Worm (Caenorhabditis elegans) whole organism, young adult: ENCODE measurements around the gene C25G4.2.

ENCODE experiments used
- C17E4.6 ChIP-seq: fragments of 200-800 bp; sonication (Bioruptor generic); IDR thresholded peaks from 2 replicates; pipeline ENCODE4 v1.3.6; 2022; ENCODE audit warnings: missing genetic modification reagents, missing genetic modification characterization, missing compliant biosample characterization
- F23B12.7 ChIP-seq: sonication (generic microtip); optimal IDR thresholded peaks from 2 replicates; lab custom pipeline; 2017; ENCODE audit warnings: missing genetic modification characterization, mild to moderate bottlenecking, missing compliant biosample characterization, antibody characterized with exemption, moderate library complexity; ENCODE audit not compliant: insufficient read depth
- F37B4.10 ChIP-seq: fragments of 200-800 bp; sonication (Bioruptor generic); IDR thresholded peaks from 2 replicates; pipeline ENCODE4 v1.3.6; 2022; ENCODE audit warnings: missing genetic modification characterization, missing compliant biosample characterization
- F39B2.1 ChIP-seq: fragments of 200-800 bp; sonication (Bioruptor generic); IDR thresholded peaks from 2 replicates; pipeline ENCODE4 v1.3.6; 2022; ENCODE audit warnings: missing genetic modification reagents, missing genetic modification characterization, missing compliant biosample characterization
- F55B11.4 ChIP-seq: sonication (generic microtip); optimal IDR thresholded peaks from 2 replicates; lab custom pipeline; 2016; ENCODE audit warnings: missing compliant biosample characterization, missing genetic modification characterization, borderline replicate concordance; ENCODE audit not compliant: insufficient read depth
- T26A5.8 ChIP-seq: sonication (generic microtip); optimal IDR thresholded peaks from 2 replicates; lab custom pipeline; 2016; ENCODE audit warnings: missing genetic modification characterization, missing compliant biosample characterization
- Y53G8AR.9 ChIP-seq: fragments of 200-800 bp; sonication (Bioruptor generic); conservative IDR thresholded peaks from 2 replicates; pipeline ENCODE4 v1.3.6; 2022; ENCODE audit warnings: missing genetic modification reagents, missing genetic modification characterization, missing compliant biosample characterization
- Y56A3A.18 ChIP-seq: fragments of 200-800 bp; sonication (Bioruptor generic); IDR thresholded peaks from 2 replicates; pipeline ENCODE4 v1.3.6; 2022; ENCODE audit warnings: missing genetic modification reagents, missing genetic modification characterization, missing compliant biosample characterization
- aptf-3 ChIP-seq: fragments of 200-800 bp; sonication (Bioruptor generic); IDR thresholded peaks from 2 replicates; pipeline ENCODE4 v1.3.6; 2022; ENCODE audit warnings: missing genetic modification characterization, missing compliant biosample characterization
- attf-5 ChIP-seq: fragments of 200-800 bp; sonication (Bioruptor generic); optimal IDR thresholded peaks from 2 replicates; lab custom pipeline; 2018; ENCODE audit warnings: mild to moderate bottlenecking, missing genetic modification characterization, missing compliant biosample characterization
- bed-2 ChIP-seq: fragments of 200-800 bp; sonication (Bioruptor generic); IDR thresholded peaks from 2 replicates; pipeline ENCODE4 v1.3.6; 2022; ENCODE audit warnings: missing genetic modification reagents, missing genetic modification characterization, missing compliant biosample characterization
- ceh-58 ChIP-seq: fragments of 200-800 bp; sonication (Bioruptor generic); IDR thresholded peaks from 2 replicates; pipeline ENCODE4 v1.3.6; 2022; ENCODE audit warnings: missing genetic modification characterization, missing compliant biosample characterization
- chd-7 ChIP-seq: sonication (generic microtip); optimal IDR thresholded peaks from 2 replicates; lab custom pipeline; 2016; ENCODE audit warnings: mild to moderate bottlenecking, missing genetic modification characterization, moderate library complexity, missing compliant biosample characterization
- die-1 ChIP-seq: sonication (generic microtip); optimal IDR thresholded peaks from 2 replicates; lab custom pipeline; 2016; ENCODE audit warnings: missing genotype, mild to moderate bottlenecking, missing genetic modification characterization, missing compliant biosample characterization
- dox-1 ChIP-seq: fragments of 200-800 bp; sonication (Bioruptor generic); IDR thresholded peaks from 2 replicates; pipeline ENCODE4 v1.3.6; 2022; ENCODE audit warnings: missing genetic modification reagents, missing genetic modification characterization, missing compliant biosample characterization
- dpl-1 ChIP-seq: fragments of 150-350 bp; optimal IDR thresholded peaks from 2 replicates; lab custom pipeline; 2014; ENCODE audit warnings: missing biosample characterization, missing genetic modification reagents, missing genetic modification characterization
- efl-1 ChIP-seq: fragments of 150-350 bp; optimal IDR thresholded peaks from 2 replicates; lab custom pipeline; 2014; ENCODE audit warnings: missing biosample characterization, missing genetic modification reagents, missing genetic modification characterization
- ekl-4 ChIP-seq: fragments of 200-800 bp; sonication (Bioruptor generic); IDR thresholded peaks from 2 replicates; pipeline ENCODE4 v1.3.6; 2022; ENCODE audit warnings: missing genetic modification reagents, missing genetic modification characterization, missing compliant biosample characterization
- hlh-26 ChIP-seq: fragments of 200-800 bp; sonication (Bioruptor generic); conservative IDR thresholded peaks from 2 replicates; pipeline ENCODE4 v1.3.6; 2022; ENCODE audit warnings: missing genetic modification reagents, missing genetic modification characterization, missing compliant biosample characterization
- let-607 ChIP-seq, 2 experiments: fragments of 200-800 bp in 1 of 2; sonication (Bioruptor generic) in 1 of 2; sonication (generic microtip) in 1 of 2; optimal IDR thresholded peaks; 2 replicates each; lab custom pipeline; 2016 to 2018; ENCODE audit warnings: mild to moderate bottlenecking in 2 of 2, missing compliant biosample characterization in 2 of 2, missing genetic modification characterization in 2 of 2, moderate library complexity in 2 of 2, missing genotype in 1 of 2
- lin-40 ChIP-seq: sonication (generic microtip); optimal IDR thresholded peaks from 2 replicates; lab custom pipeline; 2016; ENCODE audit warnings: missing genetic modification characterization, mild to moderate bottlenecking, missing compliant biosample characterization, missing genotype, missing genetic modification reagents
- lsl-1 ChIP-seq: fragments of 200-800 bp; sonication (Bioruptor generic); optimal IDR thresholded peaks from 2 replicates; lab custom pipeline; 2018; ENCODE audit warnings: mild to moderate bottlenecking, missing genetic modification characterization, moderate library complexity, missing compliant biosample characterization
- madf-10 ChIP-seq: sonication (generic microtip); optimal IDR thresholded peaks from 2 replicates; lab custom pipeline; 2016; ENCODE audit warnings: mild to moderate bottlenecking, missing genetic modification characterization, missing compliant biosample characterization
- madf-3 ChIP-seq: fragments of 200-800 bp; sonication (Bioruptor generic); IDR thresholded peaks from 2 replicates; pipeline ENCODE4 v1.3.6; 2022; ENCODE audit warnings: missing genetic modification reagents, missing genetic modification characterization, missing compliant biosample characterization
- mes-4 ChIP-seq: sonication (generic microtip); optimal IDR thresholded peaks from 2 replicates; lab custom pipeline; 2016; ENCODE audit warnings: missing genotype, missing genetic modification characterization, missing compliant biosample characterization
- nfya-2 ChIP-seq: fragments of 200-800 bp; sonication (Bioruptor generic); IDR thresholded peaks from 2 replicates; pipeline ENCODE4 v1.3.6; 2022; ENCODE audit warnings: missing genetic modification reagents, missing genetic modification characterization, missing compliant biosample characterization
- pbrm-1 ChIP-seq: fragments of 200-800 bp; sonication (Bioruptor generic); IDR thresholded peaks from 2 replicates; pipeline ENCODE4 v1.3.6; 2022; ENCODE audit warnings: missing genetic modification reagents, missing genetic modification characterization, missing compliant biosample characterization
- pha-4 ChIP-seq: fragments of 150-350 bp; sonication (generic microtip); optimal IDR thresholded peaks from 2 replicates; lab custom pipeline; 2014; ENCODE audit warnings: missing biosample characterization, missing genetic modification reagents, missing genetic modification characterization
- rpc-1 ChIP-seq, 2 experiments: fragments of 150-350 bp in 1 of 2; sonication (generic microtip) in 1 of 2; optimal IDR thresholded peaks; 2 replicates each; lab custom pipeline; 2014 to 2018; ENCODE audit warnings: missing biosample characterization in 1 of 2, missing genetic modification characterization in 1 of 2, missing genetic modification reagents in 1 of 2, missing genotype in 1 of 2
- sea-2 ChIP-seq: fragments of 200-800 bp; sonication (Bioruptor generic); IDR thresholded peaks from 2 replicates; pipeline ENCODE4 v1.3.6; 2022; ENCODE audit warnings: missing genetic modification characterization, missing compliant biosample characterization
- snpc-3.4 ChIP-seq: sonication (generic microtip); optimal IDR thresholded peaks from 2 replicates; lab custom pipeline; 2017; ENCODE audit warnings: missing genetic modification characterization, mild to moderate bottlenecking, missing compliant biosample characterization, antibody characterized with exemption, moderate library complexity, missing genotype, missing genetic modification reagents
- snpc-4 ChIP-seq, 5 experiments: fragments of 150-350 bp in 1 of 5; sonication (generic microtip) in 4 of 5; optimal IDR thresholded peaks; 2 replicates each; lab custom pipeline; 2014 to 2018; ENCODE audit warnings: missing genetic modification characterization in 5 of 5, missing biosample characterization in 3 of 5, antibody characterized with exemption in 2 of 5, mild to moderate bottlenecking in 2 of 5, missing compliant biosample characterization in 2 of 5, missing genotype in 2 of 5, moderate library complexity in 2 of 5, missing genetic modification reagents in 1 of 5
- tlf-1 ChIP-seq: fragments of 200-800 bp; sonication (Bioruptor generic); optimal IDR thresholded peaks from 2 replicates; lab custom pipeline; 2018; ENCODE audit warnings: mild to moderate bottlenecking, missing genetic modification characterization, missing compliant biosample characterization
- xnd-1 ChIP-seq: sonication (generic microtip); optimal IDR thresholded peaks from 2 replicates; lab custom pipeline; 2016; ENCODE audit warnings: missing genotype, missing genetic modification reagents, missing genetic modification characterization, missing compliant biosample characterization

The C25G4.2 gene

DNA sequence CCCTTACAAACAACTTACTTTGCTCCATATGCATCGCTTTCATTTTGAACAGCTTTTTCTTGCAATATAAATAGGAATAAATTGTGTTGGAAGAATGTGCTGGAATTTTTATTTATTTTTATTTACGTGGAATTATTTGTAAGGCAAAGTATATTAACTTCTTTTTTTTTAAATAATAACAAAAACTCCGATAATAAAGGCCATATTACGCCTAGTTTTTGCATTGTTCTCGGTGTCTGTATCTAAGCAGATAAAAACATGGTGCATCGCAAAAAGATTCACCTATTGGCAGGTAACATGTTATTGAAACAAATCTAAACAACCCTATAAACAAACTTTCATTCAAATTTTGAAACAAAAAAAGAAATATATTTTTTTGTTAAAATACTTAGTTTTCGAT lies 19.5 kb upstream of the C25G4.2 start, which contains the start of gene C25G4.8:
Gene C25G4.8, minus strand, starts transcription at position 101 of the 400 bp plus-strand sequence.
- TF ChIP-seq snpc-4 (GFP tag; optimal IDR thresholded peaks at IDR 0.05; lab: Kevin White, UChicago) (no peak), snpc-4 (tag; optimal IDR thresholded peaks at IDR 0.05; lab: Kevin White, UChicago) (no peak), F39B2.1 (GFP tag; lab: Robert Waterston, UW) (no peak), T26A5.8 (tag; lab: Kevin White, UChicago) (no peak), aptf-3 (GFP tag; lab: Robert Waterston, UW) (no peak)

DNA sequence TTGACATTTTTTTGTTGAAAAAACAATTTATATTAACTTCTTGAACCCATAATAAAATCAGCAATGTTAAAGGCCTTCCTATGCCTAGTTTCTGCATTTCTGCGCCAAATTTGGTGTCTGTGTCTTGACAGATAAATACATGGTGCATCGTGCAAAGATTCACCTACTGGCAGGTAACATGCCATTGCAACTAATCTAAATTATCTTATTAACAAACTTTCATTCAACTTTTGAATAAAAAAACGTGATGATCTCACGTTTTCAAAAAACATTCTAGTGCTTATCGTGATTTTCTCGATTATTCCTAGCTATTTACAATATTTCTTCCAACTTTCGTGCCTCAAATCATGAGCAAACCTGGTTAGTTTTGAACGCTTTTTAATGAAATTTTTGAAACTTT lies 12.8 kb upstream of the C25G4.2 start, which contains the start of gene C25G4.7:
Gene C25G4.7, plus strand, starts transcription at position 301 of the 400 bp plus-strand sequence.
- no peak for TF ChIP-seq bed-2
- TF ChIP-seq xnd-1 (tag; lab: Kevin White, UChicago), result no peak
- no peak for TF ChIP-seq F37B4.10 (GFP tag; lab: Robert Waterston, UW)
- no peak for TF ChIP-seq F55B11.4 (tag; lab: Kevin White, UChicago)
- no peak for TF ChIP-seq chd-7 (tag; lab: Kevin White, UChicago)
- no peak for TF ChIP-seq madf-10 (tag; lab: Kevin White, UChicago)
- no peak for TF ChIP-seq dox-1 (GFP tag; lab: Robert Waterston, UW)
- no peak for TF ChIP-seq F39B2.1 (GFP tag; lab: Robert Waterston, UW)
- TF ChIP-seq Y53G8AR.9 (GFP tag; lab: Robert Waterston, UW), result no peak
- no peak for TF ChIP-seq snpc-3.4
- no peak for TF ChIP-seq rpc-1 (optimal IDR thresholded peaks at IDR 0.05; lab: Kevin White, UChicago)
- no peak for TF ChIP-seq rpc-1 (tag; optimal IDR thresholded peaks at IDR 0.05; lab: Kevin White, UChicago)
- no peak for TF ChIP-seq madf-3 (GFP tag; lab: Robert Waterston, UW)
- TF ChIP-seq tlf-1 (GFP tag; lab: Kevin White, UChicago), result no peak
- no peak for TF ChIP-seq sea-2 (GFP tag; lab: Robert Waterston, UW)
- TF ChIP-seq ceh-58, result no peak

DNA sequence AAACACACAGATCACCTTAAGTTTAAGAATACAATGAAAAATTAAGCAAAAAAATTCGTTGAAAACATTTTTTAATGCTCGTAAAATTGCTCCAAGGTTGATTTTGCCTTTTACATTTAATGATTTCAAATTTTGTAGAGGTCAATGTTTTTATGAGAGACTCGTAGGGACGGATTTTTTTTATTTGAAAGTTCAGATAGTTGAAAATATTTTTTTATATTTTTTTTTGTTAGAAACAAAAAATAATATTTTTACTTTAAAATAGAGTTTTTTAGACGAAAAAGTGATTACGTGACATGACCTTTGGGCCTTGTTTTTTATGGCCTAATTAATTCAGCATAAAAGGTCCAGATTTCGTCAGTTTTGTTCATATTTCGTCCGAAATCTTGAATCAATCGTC lies 10.9 kb upstream of the C25G4.2 start, which contains the start of gene smz-1:
Gene smz-1, plus strand, starts transcription at position 301 of the 400 bp plus-strand sequence.
- TF ChIP-seq hlh-26 (GFP tag; lab: Robert Waterston, UW) (no peak), bed-2 (no peak), ekl-4 (no peak), lin-40 (tag; lab: Kevin White, UChicago) (no peak), F23B12.7 (tag; lab: Kevin White, UChicago) (no peak), efl-1 (GFP tag; lab: Kevin White, UChicago) (no peak), let-607 (tag; optimal IDR thresholded peaks at IDR 0.05; lab: Kevin White, UChicago) (no peak), mes-4 (tag; lab: Kevin White, UChicago) (no peak), Y56A3A.18 (GFP tag; lab: Robert Waterston, UW) (no peak), pbrm-1 (GFP tag; lab: Robert Waterston, UW) (no peak), dpl-1 (GFP tag; lab: Kevin White, UChicago) (no peak), C17E4.6 (no peak), aptf-3 (GFP tag; lab: Robert Waterston, UW) (no peak), die-1 (tag; lab: Kevin White, UChicago) (no peak), nfya-2 (GFP tag; lab: Robert Waterston, UW) (no peak), attf-5 (GFP tag; lab: Kevin White, UChicago) (no peak)

DNA sequence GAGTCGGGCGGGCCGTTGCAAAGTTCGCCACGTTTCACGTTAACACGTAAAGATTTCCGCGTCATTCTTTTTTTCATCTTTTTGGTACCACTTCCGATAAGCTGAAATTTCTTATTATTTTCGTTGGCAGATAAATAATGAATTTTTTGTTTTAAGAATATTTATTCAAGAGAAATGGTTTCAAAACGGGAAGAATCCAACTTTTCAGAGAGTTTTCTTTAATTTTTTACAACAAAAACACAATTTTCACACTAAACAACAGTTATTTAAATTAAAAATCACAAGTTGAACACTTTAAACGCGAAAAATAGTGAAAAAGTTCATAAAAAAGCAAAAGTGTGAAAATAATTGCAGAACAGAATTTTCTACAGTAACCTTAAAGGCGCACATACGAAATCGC lies 10.3 kb upstream of the C25G4.2 start, which contains the start of gene spe-44:
Gene spe-44, minus strand, starts transcription at position 101 of the 400 bp plus-strand sequence.
- TF ChIP-seq lsl-1 (GFP tag; lab: Kevin White, UChicago), result peak; percentile 71
- TF ChIP-seq pha-4, result no peak
